Fruit fly (Drosophila melanogaster): ENCODE data around the gene CG2003.
A peak's percentile ranks its signal among the peaks of the same experiment; 100 is the strongest.

DNA sequence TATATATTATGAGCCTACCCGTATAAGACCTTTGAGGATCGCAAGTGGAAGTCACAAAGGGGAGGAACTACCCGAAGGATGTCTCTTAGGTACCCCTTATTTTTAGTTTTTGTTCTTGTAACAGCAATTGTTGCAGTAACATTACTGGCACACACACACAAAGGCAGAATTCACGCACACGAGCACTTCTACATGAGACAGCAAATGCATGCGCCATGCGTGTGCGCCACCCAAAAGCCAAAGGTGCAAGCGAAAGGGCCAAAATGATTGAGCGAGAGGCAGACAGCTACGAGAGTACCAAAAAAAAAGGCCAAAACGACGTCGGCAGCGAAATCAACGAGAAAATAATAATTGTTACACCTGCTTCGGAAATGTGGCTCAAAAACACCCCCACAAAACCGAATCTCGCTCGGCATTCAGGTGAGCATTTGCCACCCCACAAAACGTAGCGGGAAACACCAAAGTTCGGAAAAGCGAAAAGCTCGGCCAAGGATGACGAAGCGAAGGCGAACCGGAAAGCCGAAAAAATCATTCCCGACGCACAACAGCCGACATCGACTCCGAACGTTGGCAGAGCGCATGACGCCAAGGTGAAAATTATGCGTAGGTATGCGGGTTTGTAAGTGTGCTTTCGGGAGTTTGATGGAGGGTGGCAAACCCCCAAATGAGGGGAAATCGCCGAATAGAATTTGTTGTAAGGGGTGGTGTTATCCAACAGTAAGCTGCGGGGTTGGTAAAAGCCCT is 39.9 kb upstream of the CG2003 start:
- TF ChIP-seq Snoo (tag; optimal IDR thresholded peaks at IDR 0.05) (no peak), Ets98B (GFP tag; IDR thresholded peaks at IDR 0.05) (no peak), CG32121 (GFP tag; IDR thresholded peaks at IDR 0.05) (no peak), CG10348 (GFP tag; IDR thresholded peaks at IDR 0.05) (no peak), gl (tag; optimal IDR thresholded peaks at IDR 0.05) (no peak), CG13204 (GFP tag; optimal IDR thresholded peaks at IDR 0.05) (no peak), CG8301 (tag; optimal IDR thresholded peaks at IDR 0.05) (no peak), CG4496 (GFP tag; IDR thresholded peaks at IDR 0.05) (peak; percentile 41; the same call in 2 of the 3 replicates), CG14655 (GFP tag; optimal IDR thresholded peaks at IDR 0.05) (no peak)
